Fruit fly (Drosophila melanogaster) whole organism, wandering third instar larva: Measurements from ENCODE around the gene HHEX.

Experiments used
- CG32264 ChIP-seq: fragments of 200-800 bp; sonication (Bioruptor generic); optimal IDR thresholded peaks from 2 replicates; lab custom pipeline; 2016; ENCODE audit warnings: missing biosample characterization, missing genetic modification characterization
- CrebA ChIP-seq: fragments of 200-800 bp; sonication (Bioruptor generic); optimal IDR thresholded peaks from 2 replicates; lab custom pipeline; 2016; ENCODE audit warnings: missing biosample characterization, mild to moderate bottlenecking, missing genetic modification characterization, borderline replicate concordance
- Dfd ChIP-seq: fragments of >200 bp; optimal IDR thresholded peaks from 2 replicates; lab custom pipeline; 2017; ENCODE audit warnings: missing biosample characterization, missing genetic modification characterization
- Dif ChIP-seq: fragments of 200-275, 200-300 bp; sonication (Bioruptor generic); optimal IDR thresholded peaks from 2 replicates; lab custom pipeline; 2018; ENCODE audit warnings: missing biosample characterization, missing genetic modification characterization; ENCODE audit not compliant: partially characterized antibody
- GATAd ChIP-seq: sonication (Bioruptor generic); optimal IDR thresholded peaks from 2 replicates; lab custom pipeline; 2016; ENCODE audit warnings: missing biosample characterization, missing genetic modification characterization
- HLH106 ChIP-seq: fragments of 200-800 bp; optimal IDR thresholded peaks from 3 replicates; lab custom pipeline; 2019; ENCODE audit warnings: missing biosample characterization, mild to moderate bottlenecking, missing genetic modification characterization, moderate library complexity
- Hnf4 ChIP-seq: fragments of 200-800 bp; sonication (Bioruptor generic); optimal IDR thresholded peaks from 2 replicates; lab custom pipeline; 2016; ENCODE audit warnings: missing biosample characterization, mild to moderate bottlenecking, missing genetic modification characterization
- Hr83 ChIP-seq: fragments of 200-300 bp; sonication (Bioruptor generic); optimal IDR thresholded peaks from 2 replicates; lab custom pipeline; 2016; ENCODE audit warnings: missing biosample characterization, mild to moderate bottlenecking, missing genetic modification characterization, moderate library complexity; ENCODE audit not compliant: poor library complexity, severe bottlenecking
- Jra ChIP-seq: sonication (Bioruptor generic); optimal IDR thresholded peaks from 2 replicates; lab custom pipeline; 2016; ENCODE audit warnings: missing biosample characterization, missing genetic modification characterization
- Mio ChIP-seq: sonication (Bioruptor generic); optimal IDR thresholded peaks from 2 replicates; lab custom pipeline; 2016; ENCODE audit warnings: missing biosample characterization, missing genetic modification characterization
- Myc ChIP-seq: fragments of >200 bp; optimal IDR thresholded peaks from 2 replicates; lab custom pipeline; 2017
- OdsH ChIP-seq: fragments of 200-800 bp; sonication (Bioruptor generic); optimal IDR thresholded peaks from 2 replicates; lab custom pipeline; 2016; ENCODE audit warnings: missing biosample characterization, mild to moderate bottlenecking, missing genetic modification characterization
- Rel ChIP-seq, 2 experiments: fragments of 200-800 bp; sonication (Bioruptor generic) in 1 of 2; optimal IDR thresholded peaks; 2 replicates in 1 of 2; 3 replicates in 1 of 2; lab custom pipeline; 2016 to 2019; ENCODE audit warnings: mild to moderate bottlenecking in 2 of 2, missing biosample characterization in 2 of 2, missing genetic modification characterization in 2 of 2, moderate library complexity in 1 of 2
- Sp1 ChIP-seq: fragments of 200-800 bp; sonication (Bioruptor generic); optimal IDR thresholded peaks from 3 replicates; lab custom pipeline; 2019; ENCODE audit warnings: missing biosample characterization, mild to moderate bottlenecking, missing genetic modification characterization, moderate library complexity
- Vsx2 ChIP-seq: fragments of 200-300, 225-300 bp; sonication (Bioruptor generic); optimal IDR thresholded peaks from 2 replicates; lab custom pipeline; 2018; ENCODE audit warnings: missing biosample characterization, missing genetic modification characterization; ENCODE audit not compliant: partially characterized antibody
- br ChIP-seq: fragments of 200-800 bp; sonication (Bioruptor generic); optimal IDR thresholded peaks from 2 replicates; lab custom pipeline; 2016; ENCODE audit warnings: missing biosample characterization, missing genetic modification characterization
- dl ChIP-seq, 2 experiments: fragments of 175-275, 200-275 bp in 1 of 2; fragments of 200-275 bp in 1 of 2; sonication (Bioruptor generic); optimal IDR thresholded peaks; lab custom pipeline; 2018; ENCODE audit warnings: mild to moderate bottlenecking in 2 of 2, missing biosample characterization in 2 of 2, missing genetic modification characterization in 2 of 2, moderate library complexity in 2 of 2; ENCODE audit not compliant: partially characterized antibody in 2 of 2, insufficient read depth in 1 of 2
- dmrt93B ChIP-seq: fragments of 200-800 bp; sonication (Bioruptor generic); optimal IDR thresholded peaks from 2 replicates; lab custom pipeline; 2018; ENCODE audit warnings: missing biosample characterization, mild to moderate bottlenecking, missing genetic modification characterization
- ey ChIP-seq: fragments of 200-800 bp; sonication (Bioruptor generic); optimal IDR thresholded peaks from 2 replicates; lab custom pipeline; 2016; ENCODE audit warnings: missing biosample characterization, missing genetic modification characterization
- foxo ChIP-seq, 2 experiments: fragments of 200-800 bp; sonication (Bioruptor generic); optimal IDR thresholded peaks; 2 replicates in 1 of 2; 3 replicates in 1 of 2; lab custom pipeline; 2016 to 2017; ENCODE audit warnings: missing biosample characterization in 2 of 2, missing genetic modification characterization in 2 of 2
- fru ChIP-seq: fragments of 200-800 bp; sonication (Bioruptor generic); optimal IDR thresholded peaks from 3 replicates; lab custom pipeline; 2016; ENCODE audit warnings: missing biosample characterization, mild to moderate bottlenecking, missing genetic modification characterization
- h ChIP-seq: fragments of 200-800 bp; sonication (Bioruptor generic); optimal IDR thresholded peaks from 3 replicates; lab custom pipeline; 2016; ENCODE audit warnings: missing biosample characterization, mild to moderate bottlenecking, missing genetic modification characterization
- jim ChIP-seq: fragments of 175-275, 200-325 bp; sonication (Bioruptor generic); optimal IDR thresholded peaks from 2 replicates; lab custom pipeline; 2016; ENCODE audit warnings: missing biosample characterization, mild to moderate bottlenecking, missing genetic modification characterization
- lola ChIP-seq: fragments of >200 bp; optimal IDR thresholded peaks from 2 replicates; lab custom pipeline; 2017; ENCODE audit warnings: missing biosample characterization, missing genetic modification characterization
- psq ChIP-seq: fragments of 200-800 bp; sonication (Bioruptor generic); optimal IDR thresholded peaks from 3 replicates; lab custom pipeline; 2017; ENCODE audit warnings: missing biosample characterization, mild to moderate bottlenecking, missing genetic modification characterization, moderate library complexity
- rgr ChIP-seq: fragments of 200-800 bp; sonication (Bioruptor generic); optimal IDR thresholded peaks from 3 replicates; lab custom pipeline; 2016; ENCODE audit warnings: missing biosample characterization, mild to moderate bottlenecking, missing genetic modification characterization
- sage ChIP-seq: fragments of 200-800 bp; sonication (Bioruptor generic); optimal IDR thresholded peaks from 2 replicates; lab custom pipeline; 2016; ENCODE audit warnings: missing biosample characterization, mild to moderate bottlenecking, missing genetic modification characterization
- sv ChIP-seq: fragments of 200-800 bp; sonication (Bioruptor generic); optimal IDR thresholded peaks from 3 replicates; lab custom pipeline; 2016; ENCODE audit warnings: missing biosample characterization, missing genetic modification characterization
- tai ChIP-seq: sonication (Bioruptor generic); optimal IDR thresholded peaks from 2 replicates; lab custom pipeline; 2016; ENCODE audit warnings: missing biosample characterization, missing genetic modification characterization
- woc ChIP-seq: sonication (Bioruptor generic); optimal IDR thresholded peaks from 2 replicates; lab custom pipeline; 2016; ENCODE audit warnings: missing biosample characterization, mild to moderate bottlenecking, missing genetic modification characterization

HHEX gene

DNA sequence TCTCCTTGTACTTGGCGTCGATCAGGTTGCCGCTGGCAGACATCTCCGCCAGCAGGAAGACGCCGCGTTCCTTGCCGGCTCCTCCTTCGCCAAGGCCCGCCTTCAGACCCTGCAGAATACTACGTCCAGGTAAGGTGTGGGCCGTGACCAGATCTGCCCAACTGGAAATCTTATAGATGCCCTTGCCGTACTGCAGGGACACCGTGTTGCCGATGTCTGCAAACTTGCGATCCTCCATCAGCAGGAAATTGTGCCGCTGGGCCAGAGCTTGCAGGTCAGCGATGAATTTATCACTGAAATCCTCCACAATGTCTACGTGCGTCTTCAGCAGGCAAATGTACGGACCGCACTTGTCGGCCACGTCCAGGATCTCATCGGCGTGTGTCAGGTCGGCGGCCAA lies 9.4 kb downstream of the HHEX start:
- TF ChIP-seq Mio (GFP tag; lab: Kevin White, UChicago) (no peak), Jra (GFP tag; lab: Kevin White, UChicago) (no peak), Dif (no peak), Dfd (no peak), CrebA (GFP tag; lab: Kevin White, UChicago) (no peak), lola (no peak), psq (GFP tag; lab: Kevin White, UChicago) (no peak), Rel (GFP tag; optimal IDR thresholded peaks at IDR 0.05; lab: Kevin White, UChicago) (no peak), Rel (tag; optimal IDR thresholded peaks at IDR 0.05; lab: Kevin White, UChicago) (no peak), sage (GFP tag; lab: Kevin White, UChicago) (no peak), jim (GFP tag; lab: Kevin White, UChicago) (no peak), br (GFP tag; lab: Kevin White, UChicago) (no peak), fru (GFP tag; lab: Kevin White, UChicago) (no peak), Vsx2 (no peak), sv (GFP tag; lab: Kevin White, UChicago) (no peak), dl (GFP tag; optimal IDR thresholded peaks at IDR 0.05; lab: Kevin White, UChicago; ENCODE audit: insufficient read depth in 1 of 2, partially characterized antibody in 2 of 2) (no peak), dmrt93B (GFP tag; lab: Kevin White, UChicago) (no peak), Hnf4 (GFP tag; lab: Kevin White, UChicago) (no peak), HLH106 (no peak)

DNA sequence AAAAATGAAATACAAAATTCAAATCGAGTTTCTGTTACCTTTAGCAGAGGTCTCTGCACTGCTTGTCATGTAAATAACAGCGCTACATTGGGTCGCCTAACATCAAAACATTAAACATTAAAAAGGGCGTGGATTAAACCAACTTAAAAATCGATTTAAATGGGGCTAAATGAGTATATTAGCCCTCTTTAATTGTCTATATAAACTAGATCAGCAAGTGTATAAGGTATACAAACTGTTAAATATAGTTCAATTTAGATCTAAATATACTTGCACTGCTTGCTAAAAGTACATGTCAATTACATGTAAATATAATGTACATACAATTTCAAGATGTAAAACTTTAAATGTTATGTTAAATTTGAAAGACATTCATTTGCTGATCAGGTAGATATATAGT lies 11.0 kb downstream of the HHEX start:
- TF ChIP-seq Myc (lab: Kevin White, UChicago), result peak; percentile 17
- TF ChIP-seq ey (GFP tag; lab: Kevin White, UChicago), result no peak

DNA sequence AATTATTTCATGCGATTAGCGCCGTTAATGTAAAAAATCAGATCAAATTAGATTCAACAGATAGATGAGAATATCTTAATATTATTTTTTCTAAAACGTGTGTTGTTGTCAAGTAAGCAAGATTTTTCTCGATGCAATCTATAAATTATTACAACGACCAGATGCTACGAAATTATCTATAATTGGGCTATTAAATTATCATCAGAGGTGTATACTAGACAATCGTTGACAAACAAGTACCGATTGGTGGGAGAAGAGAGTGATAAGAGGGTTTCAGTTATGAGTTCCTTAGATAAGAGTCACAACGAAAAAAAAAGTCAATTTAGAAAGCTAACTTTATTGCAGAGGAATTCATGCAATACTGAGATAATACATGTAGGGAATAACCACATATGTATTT lies 13.2 kb downstream of the HHEX start:
- TF ChIP-seq fru (GFP tag; lab: Kevin White, UChicago) (no peak), br (GFP tag; lab: Kevin White, UChicago) (peak; percentile 34), tai (GFP tag; lab: Kevin White, UChicago) (no peak), Dfd (no peak), jim (GFP tag; lab: Kevin White, UChicago) (no peak)

DNA sequence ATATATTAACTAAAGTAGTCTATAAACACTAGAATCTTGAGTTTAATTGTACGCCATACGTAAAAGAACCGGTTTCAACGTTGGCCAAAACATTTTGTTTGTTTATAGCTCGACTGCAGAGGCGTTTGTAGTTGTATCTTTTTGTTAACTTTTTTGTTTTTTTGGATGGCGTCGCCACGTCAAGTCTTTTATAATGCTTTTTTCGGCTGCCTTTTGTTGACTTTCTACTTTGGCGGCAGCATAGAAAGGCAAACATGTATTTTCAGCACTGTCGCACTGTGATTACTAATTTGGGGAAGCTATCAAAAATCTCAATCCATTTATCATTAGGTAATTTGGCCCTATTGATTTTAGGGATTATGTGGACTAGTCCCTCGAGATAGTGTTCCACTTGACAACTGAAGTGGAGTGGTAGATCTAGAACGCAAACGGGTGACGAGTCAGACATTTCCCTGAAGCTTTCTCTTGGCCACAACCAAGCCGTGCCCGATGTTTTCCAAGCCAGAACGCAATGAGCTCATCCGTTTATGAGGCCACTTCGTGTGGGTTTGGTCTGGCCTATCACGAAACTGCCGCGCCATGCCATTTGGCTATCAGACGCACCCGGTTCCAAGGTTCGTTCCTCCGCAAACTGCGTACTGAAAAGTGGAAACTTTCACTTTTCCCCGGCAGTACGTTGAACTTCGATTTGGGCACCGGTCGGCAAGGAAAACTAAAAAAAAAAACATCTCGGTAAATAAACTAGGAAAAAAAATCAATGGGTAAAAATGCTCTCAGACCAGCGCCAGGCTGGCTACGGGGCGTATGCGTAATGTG lies 14.0 kb downstream of the HHEX start:
- TF ChIP-seq br (GFP tag; lab: Kevin White, UChicago), result no peak
- TF ChIP-seq woc (GFP tag; lab: Kevin White, UChicago), result no peak
- no peak for TF ChIP-seq dl (GFP tag; optimal IDR thresholded peaks at IDR 0.05; lab: Kevin White, UChicago; ENCODE audit: insufficient read depth in 1 of 2, partially characterized antibody in 2 of 2)
- no peak for TF ChIP-seq CG32264

DNA sequence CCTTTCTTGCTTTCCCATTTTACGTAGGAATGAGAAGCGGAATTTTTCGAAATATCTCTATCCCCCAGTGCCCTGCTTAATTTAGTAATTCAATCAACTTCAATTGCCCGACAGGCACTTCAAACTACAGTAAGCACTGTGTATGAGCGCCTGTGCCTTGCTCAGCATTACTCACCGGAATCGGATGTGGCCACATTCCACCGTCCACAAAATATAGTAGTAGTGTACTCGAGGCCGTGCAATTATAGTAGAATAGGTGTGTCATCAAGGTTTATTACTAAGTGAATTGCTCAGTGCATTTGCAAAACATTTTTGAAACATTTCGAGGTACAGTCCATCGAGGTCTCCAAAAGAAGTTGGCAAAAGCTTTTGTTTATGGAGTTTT lies 15.0 kb downstream of the HHEX start:
- TF ChIP-seq Myc (lab: Kevin White, UChicago) (no peak), GATAd (GFP tag; lab: Kevin White, UChicago) (no peak)

DNA sequence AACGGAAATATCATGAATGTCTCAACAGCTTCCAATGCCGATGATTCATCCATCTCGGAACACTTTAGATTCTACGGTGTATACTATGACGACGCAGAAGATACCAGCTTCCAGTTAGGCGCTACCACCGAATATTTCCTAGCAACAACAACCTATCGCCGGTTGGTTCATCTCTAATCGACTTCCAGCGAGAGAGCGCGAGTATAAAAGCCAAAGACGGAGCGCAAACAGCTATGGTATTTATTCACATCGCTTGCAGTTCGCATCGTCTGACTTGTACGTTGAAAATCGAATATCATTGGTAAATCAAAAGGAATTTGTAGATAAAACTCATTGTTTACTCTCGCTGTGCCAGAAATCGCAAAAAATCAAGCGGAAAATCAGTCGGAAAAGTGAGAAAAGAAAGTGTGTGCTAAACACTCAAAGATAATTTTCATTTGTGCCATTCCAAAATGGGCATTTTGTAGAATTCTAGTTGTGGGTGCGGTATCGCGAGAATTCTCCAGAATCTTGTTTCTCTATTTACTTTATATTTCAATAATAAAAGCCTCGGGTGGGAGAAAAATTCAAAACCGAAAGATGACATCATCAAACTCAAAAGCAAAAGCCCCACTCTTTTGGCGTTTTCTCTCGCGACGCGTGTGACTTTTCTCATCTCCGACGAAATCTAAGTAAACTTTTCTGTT lies 15.6 kb downstream of the HHEX start, which contains the start of gene AnxB9:
AnxB9 (plus strand) TSS at position 232 of the 686 bp plus-strand sequence.
- TF ChIP-seq rgr (GFP tag; lab: Kevin White, UChicago) (peak; percentile 79), Sp1 (GFP tag; lab: Kevin White, UChicago) (peak; percentile 64), fru (GFP tag; lab: Kevin White, UChicago) (peak; percentile 47), h (GFP tag; lab: Kevin White, UChicago) (peak; percentile 55), br (GFP tag; lab: Kevin White, UChicago) (peak; percentile 52), OdsH (GFP tag; lab: Kevin White, UChicago) (peak; percentile 47), Vsx2 (no peak), CrebA (GFP tag; lab: Kevin White, UChicago) (no peak), Rel (GFP tag; optimal IDR thresholded peaks at IDR 0.05; lab: Kevin White, UChicago) (no peak), Rel (tag; optimal IDR thresholded peaks at IDR 0.05; lab: Kevin White, UChicago) (peak; percentile 44), Hnf4 (GFP tag; lab: Kevin White, UChicago) (peak; percentile 39), Dif (peak; percentile 72), jim (GFP tag; lab: Kevin White, UChicago) (no peak), dmrt93B (GFP tag; lab: Kevin White, UChicago) (no peak), dl (GFP tag; optimal IDR thresholded peaks at IDR 0.05; lab: Kevin White, UChicago; ENCODE audit: insufficient read depth in 1 of 2, partially characterized antibody in 2 of 2) (no peak), sv (GFP tag; lab: Kevin White, UChicago) (peak; percentile 3), Hr83 (GFP tag; lab: Kevin White, UChicago) (peak; percentile 91), foxo (GFP tag; optimal IDR thresholded peaks at IDR 0.05; lab: Kevin White, UChicago) (peak in 1 of 2 experiments; percentile 36), Jra (GFP tag; lab: Kevin White, UChicago) (peak; percentile 66), CG32264 (peak; percentile 28), HLH106 (peak; percentile 3)
